Fruit fly (Drosophila melanogaster) whole organism, pupa: ENCODE results near the gene CG13310.

Source experiments
- CG4496 ChIP-seq: fragments of 200-800 bp; sonication (Bioruptor generic); IDR thresholded peaks from 3 replicates; pipeline ENCODE4 v1.3.6; 2022; ENCODE audit warnings: missing biosample characterization, missing genetic modification characterization
- CG8159 ChIP-seq: fragments of 200-800 bp; sonication (Bioruptor generic); optimal IDR thresholded peaks from 3 replicates; lab custom pipeline; 2018; ENCODE audit warnings: missing biosample characterization, mild to moderate bottlenecking, missing genetic modification characterization, moderate library complexity
- D1 ChIP-seq: fragments of 200-800 bp; sonication (Bioruptor generic); optimal IDR thresholded peaks from 2 replicates; lab custom pipeline; 2018; ENCODE audit warnings: missing biosample characterization, mild to moderate bottlenecking, missing genetic modification characterization, moderate library complexity

DNA sequence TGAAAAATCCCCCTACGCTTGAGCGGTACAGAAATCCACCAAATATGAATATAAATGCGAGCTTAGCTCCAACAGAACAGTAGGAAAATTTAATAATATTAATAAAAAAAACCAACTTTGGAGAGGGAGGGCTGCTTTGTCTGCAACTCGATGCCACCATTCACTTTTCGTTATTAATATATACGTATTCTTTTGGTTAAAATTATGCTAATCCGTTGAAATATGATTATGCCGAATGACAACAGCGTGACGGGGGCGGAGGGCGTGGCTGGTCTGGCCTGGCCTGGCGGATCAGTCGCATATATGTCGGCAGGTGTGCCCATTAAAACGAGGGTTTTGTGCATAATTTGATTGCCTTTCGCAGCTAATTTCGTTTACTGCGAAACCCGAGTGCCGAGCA is 35.1 kb upstream of the CG13310 start:
- no peak for TF ChIP-seq D1
- TF ChIP-seq CG8159 (tag; lab: Kevin White, UChicago): no peak
- TF ChIP-seq CG4496 (GFP tag; lab: Robert Waterston, UW): no peak
